Worm (Caenorhabditis elegans) whole organism, young adult: ENCODE measurements around the gene nhr-277.
"Not testable (repeated sequence)": the region's sequence is repeated elsewhere in the genome, so short reads cannot be mapped to it uniquely, and the experiment has no call there.

Experiments used
- F49E8.2 ChIP-seq: sonication (generic microtip); optimal IDR thresholded peaks from 3 replicates; lab custom pipeline; 2017; ENCODE audit warnings: missing genetic modification characterization, mild to moderate bottlenecking, missing compliant biosample characterization, antibody characterized with exemption, moderate library complexity; ENCODE audit not compliant: insufficient read depth
- akir-1 ChIP-seq: fragments of 200-800 bp; sonication (Bioruptor generic); optimal IDR thresholded peaks from 2 replicates; lab custom pipeline; 2018; ENCODE audit warnings: mild to moderate bottlenecking, missing genetic modification characterization, moderate library complexity, missing compliant biosample characterization
- aptf-3 ChIP-seq: fragments of 200-800 bp; sonication (Bioruptor generic); IDR thresholded peaks from 2 replicates; pipeline ENCODE4 v1.3.6; 2022; ENCODE audit warnings: missing genetic modification characterization, missing compliant biosample characterization
- hrde-1 ChIP-seq: sonication (generic microtip); optimal IDR thresholded peaks from 2 replicates; lab custom pipeline; 2016; ENCODE audit warnings: missing genetic modification characterization, mild to moderate bottlenecking, missing compliant biosample characterization, moderate library complexity, missing genotype, missing genetic modification reagents, borderline replicate concordance
- let-526 ChIP-seq: fragments of 200-800 bp; sonication (Bioruptor generic); IDR thresholded peaks from 2 replicates; pipeline ENCODE4 v1.3.6; 2022; ENCODE audit warnings: missing genetic modification reagents, missing genetic modification characterization, missing compliant biosample characterization
- lir-1 ChIP-seq: fragments of 200-800 bp; sonication (Bioruptor generic); conservative IDR thresholded peaks from 2 replicates; pipeline ENCODE4 v1.3.6; 2022; ENCODE audit warnings: missing genetic modification reagents, missing genetic modification characterization, missing compliant biosample characterization

nhr-277 gene

ce11 chrIV:2788389-2788788 is 45.6 kb downstream of the nhr-277 start, which contains the start of gene atln-1:
Gene atln-1 (plus strand): TSS chrIV:2788689.
- not testable (repeated sequence) for TF ChIP-seq F49E8.2 (tag; lab: Kevin White, UChicago); lir-1 (GFP tag; lab: Robert Waterston, UW); aptf-3 (GFP tag; lab: Robert Waterston, UW)

- TF ChIP-seq let-526 (no peak), hrde-1 (tag; lab: Kevin White, UChicago) (no peak), akir-1 (GFP tag; lab: Kevin White, UChicago) (no peak)
- TF ChIP-seq, all 124 proteins: peak for 0
Measured at ce11 chrIV:2793956-2794355, 51.2 kb downstream of the nhr-277 start.
